Fruit fly (Drosophila melanogaster) whole organism, prepupa: ENCODE results near the gene CG8379.

ENCODE experiments used
- CG10631 ChIP-seq: fragments of 200-800 bp; sonication (Bioruptor generic); optimal IDR thresholded peaks from 2 replicates; lab custom pipeline; 2016; ENCODE audit warnings: missing biosample characterization, missing genetic modification characterization
- CG10669 ChIP-seq: fragments of 200-800 bp; sonication (Bioruptor generic); optimal IDR thresholded peaks from 3 replicates; lab custom pipeline; 2018; ENCODE audit warnings: missing biosample characterization, mild to moderate bottlenecking, missing genetic modification characterization, moderate library complexity
- CG11294 ChIP-seq: fragments of 200-800 bp; sonication (Bioruptor generic); IDR thresholded peaks from 2 replicates; pipeline ENCODE4 v1.3.6; 2022; ENCODE audit warnings: missing biosample characterization, missing genetic modification characterization
- CG11762 ChIP-seq: fragments of 200-800 bp; sonication (Bioruptor generic); optimal IDR thresholded peaks from 3 replicates; lab custom pipeline; 2016; ENCODE audit warnings: missing biosample characterization, missing genetic modification characterization; ENCODE audit not compliant: insufficient read depth
- CG11902 ChIP-seq: fragments of 200-800 bp; sonication (Bioruptor generic); optimal IDR thresholded peaks from 3 replicates; lab custom pipeline; 2016; ENCODE audit warnings: missing biosample characterization, missing genetic modification characterization
- CG1621 ChIP-seq: fragments of 200-800 bp; sonication (Bioruptor generic); optimal IDR thresholded peaks from 3 replicates; lab custom pipeline; 2018; ENCODE audit warnings: missing biosample characterization, mild to moderate bottlenecking, missing genetic modification characterization
- CG16779 ChIP-seq: fragments of 200-800 bp; sonication (Bioruptor generic); optimal IDR thresholded peaks from 3 replicates; lab custom pipeline; 2017; ENCODE audit warnings: missing biosample characterization, mild to moderate bottlenecking, missing genetic modification characterization
- CG3032 ChIP-seq: fragments of 200-800 bp; optimal IDR thresholded peaks from 2 replicates; lab custom pipeline; 2019; ENCODE audit warnings: missing biosample characterization, mild to moderate bottlenecking, missing genetic modification characterization, moderate library complexity
- CG31627 ChIP-seq: fragments of 200-800 bp; sonication (Bioruptor generic); optimal IDR thresholded peaks from 3 replicates; lab custom pipeline; 2016; ENCODE audit warnings: missing biosample characterization, missing genetic modification characterization
- CG32006 ChIP-seq: fragments of 200-800 bp; sonication (Bioruptor generic); optimal IDR thresholded peaks from 3 replicates; lab custom pipeline; 2017; ENCODE audit warnings: missing biosample characterization, mild to moderate bottlenecking, missing genetic modification characterization
- CG34406 ChIP-seq: fragments of 200-800 bp; sonication (Bioruptor generic); optimal IDR thresholded peaks from 3 replicates; lab custom pipeline; 2016; ENCODE audit warnings: missing biosample characterization, missing genetic modification characterization
- CG3919 ChIP-seq: fragments of 200-800 bp; sonication (Bioruptor generic); optimal IDR thresholded peaks from 3 replicates; lab custom pipeline; 2016; ENCODE audit warnings: missing biosample characterization, missing genetic modification characterization
- CG4318 ChIP-seq: fragments of 200-800 bp; sonication (Bioruptor generic); optimal IDR thresholded peaks from 3 replicates; lab custom pipeline; 2017; ENCODE audit warnings: missing biosample characterization, mild to moderate bottlenecking, missing genetic modification characterization
- CG6276 ChIP-seq: fragments of 200-800 bp; sonication (Bioruptor generic); optimal IDR thresholded peaks from 2 replicates; lab custom pipeline; 2017; ENCODE audit warnings: missing biosample characterization, mild to moderate bottlenecking, missing genetic modification characterization
- CG6854 ChIP-seq: fragments of 200-800 bp; sonication (Bioruptor generic); optimal IDR thresholded peaks from 2 replicates; lab custom pipeline; 2017; ENCODE audit warnings: missing biosample characterization, mild to moderate bottlenecking, missing genetic modification characterization
- CG7368 ChIP-seq: fragments of 200-800 bp; sonication (Bioruptor generic); optimal IDR thresholded peaks from 3 replicates; lab custom pipeline; 2016; ENCODE audit warnings: missing biosample characterization, missing genetic modification characterization
- CG8119 ChIP-seq: fragments of 200-800 bp; sonication (Bioruptor generic); IDR thresholded peaks from 3 replicates; pipeline ENCODE4 v1.3.6; 2022; ENCODE audit warnings: missing biosample characterization, missing genetic modification characterization
- CG8632 ChIP-seq: fragments of 200-800 bp; sonication (Bioruptor generic); optimal IDR thresholded peaks from 3 replicates; lab custom pipeline; 2016; ENCODE audit warnings: missing biosample characterization, missing genetic modification characterization
- CG9139 ChIP-seq: fragments of 200-800 bp; sonication (Bioruptor generic); optimal IDR thresholded peaks from 3 replicates; lab custom pipeline; 2017; ENCODE audit warnings: missing biosample characterization, mild to moderate bottlenecking, missing genetic modification characterization
- Eip75B ChIP-seq: fragments of 200-800 bp; sonication (Bioruptor generic); optimal IDR thresholded peaks from 3 replicates; lab custom pipeline; 2016; ENCODE audit warnings: missing biosample characterization, missing genetic modification characterization
- Ets96B ChIP-seq: fragments of 200-800 bp; optimal IDR thresholded peaks from 2 replicates; lab custom pipeline; 2019; ENCODE audit warnings: missing biosample characterization, mild to moderate bottlenecking, missing genetic modification characterization, moderate library complexity
- Hr38 ChIP-seq: sonication (Bioruptor generic); optimal IDR thresholded peaks from 2 replicates; lab custom pipeline; 2016; ENCODE audit warnings: missing biosample characterization, missing genetic modification characterization
- Hr4 ChIP-seq: fragments of 200-800 bp; sonication (Bioruptor generic); optimal IDR thresholded peaks from 3 replicates; lab custom pipeline; 2016; ENCODE audit warnings: missing biosample characterization, missing genetic modification characterization
- Lpt ChIP-seq: fragments of 200-800 bp; sonication (Bioruptor generic); optimal IDR thresholded peaks from 3 replicates; lab custom pipeline; 2016; ENCODE audit warnings: missing biosample characterization, missing genetic modification characterization
- Met ChIP-seq: fragments of 200-800 bp; sonication (Bioruptor generic); optimal IDR thresholded peaks from 3 replicates; lab custom pipeline; 2016; ENCODE audit warnings: missing biosample characterization, missing genetic modification characterization
- OdsH ChIP-seq: fragments of 200-800 bp; sonication (Bioruptor generic); optimal IDR thresholded peaks from 3 replicates; lab custom pipeline; 2016; ENCODE audit warnings: missing biosample characterization, missing genetic modification characterization
- Sox14 ChIP-seq: fragments of 200-800 bp; sonication (Bioruptor generic); optimal IDR thresholded peaks from 3 replicates; lab custom pipeline; 2016; ENCODE audit warnings: missing biosample characterization, missing genetic modification characterization
- cyc ChIP-seq: fragments of 200-800 bp; sonication (Bioruptor generic); optimal IDR thresholded peaks from 3 replicates; lab custom pipeline; 2016; ENCODE audit warnings: missing biosample characterization, missing genetic modification characterization
- dac ChIP-seq: fragments of 200-800 bp; sonication (Bioruptor generic); optimal IDR thresholded peaks from 2 replicates; lab custom pipeline; 2017; ENCODE audit warnings: missing biosample characterization, mild to moderate bottlenecking, missing genetic modification characterization
- dsx ChIP-seq: fragments of 200-800 bp; optimal IDR thresholded peaks from 3 replicates; lab custom pipeline; 2019; ENCODE audit warnings: missing biosample characterization, mild to moderate bottlenecking, missing genetic modification characterization, moderate library complexity; ENCODE audit not compliant: poor library complexity, severe bottlenecking
- eg ChIP-seq: fragments of 200-800 bp; sonication (Bioruptor generic); IDR thresholded peaks from 3 replicates; pipeline ENCODE4 v1.3.6; 2022; ENCODE audit warnings: missing biosample characterization, missing genetic modification characterization
- esn ChIP-seq: fragments of 200-800 bp; sonication (Bioruptor generic); optimal IDR thresholded peaks from 2 replicates; lab custom pipeline; 2016; ENCODE audit warnings: missing biosample characterization, mild to moderate bottlenecking, missing genetic modification characterization, moderate library complexity
- fd59A ChIP-seq: fragments of 200-800 bp; sonication (Bioruptor generic); optimal IDR thresholded peaks from 2 replicates; lab custom pipeline; 2017; ENCODE audit warnings: missing biosample characterization, mild to moderate bottlenecking, missing genetic modification characterization, missing genetic modification reagents
- fd85E ChIP-seq: fragments of 200-800 bp; sonication (Bioruptor generic); optimal IDR thresholded peaks from 3 replicates; lab custom pipeline; 2016; ENCODE audit warnings: missing biosample characterization, missing genetic modification characterization
- fkh ChIP-seq: fragments of 200-800 bp; sonication (Bioruptor generic); optimal IDR thresholded peaks from 3 replicates; lab custom pipeline; 2017; ENCODE audit warnings: missing biosample characterization, mild to moderate bottlenecking, missing genetic modification characterization, moderate library complexity
- lz ChIP-seq: fragments of 200-800 bp; sonication (Bioruptor generic); optimal IDR thresholded peaks from 3 replicates; lab custom pipeline; 2016; ENCODE audit warnings: missing biosample characterization, missing genetic modification characterization
- net ChIP-seq: fragments of 200-800 bp; sonication (Bioruptor generic); optimal IDR thresholded peaks from 3 replicates; lab custom pipeline; 2016; ENCODE audit warnings: missing biosample characterization, missing genetic modification characterization
- pdm3 ChIP-seq: fragments of 200-800 bp; sonication (Bioruptor generic); optimal IDR thresholded peaks from 3 replicates; lab custom pipeline; 2016; ENCODE audit warnings: missing biosample characterization, missing genetic modification characterization
- salr ChIP-seq, 2 experiments: fragments of 200-800 bp; sonication (Bioruptor generic); optimal IDR thresholded peaks; 3 replicates each; lab custom pipeline; 2016 to 2018; ENCODE audit warnings: missing biosample characterization in 2 of 2, missing genetic modification characterization in 2 of 2, mild to moderate bottlenecking in 1 of 2
- spab ChIP-seq: fragments of 200-800 bp; sonication (Bioruptor generic); optimal IDR thresholded peaks from 2 replicates; lab custom pipeline; 2017; ENCODE audit warnings: missing biosample characterization, mild to moderate bottlenecking, missing genetic modification characterization, missing genetic modification reagents
- ss ChIP-seq, 2 experiments: fragments of 200-800 bp; sonication (Bioruptor generic); optimal IDR thresholded peaks; 2 replicates in 1 of 2; 3 replicates in 1 of 2; lab custom pipeline; 2017 to 2018; ENCODE audit warnings: mild to moderate bottlenecking in 2 of 2, missing biosample characterization in 2 of 2, missing genetic modification characterization in 2 of 2, moderate library complexity in 1 of 2
- svp ChIP-seq: fragments of 200-800 bp; sonication (Bioruptor generic); peaks from one replicate; lab custom pipeline; 2016; ENCODE audit warnings: missing biosample characterization, missing genetic modification characterization
- vri ChIP-seq: fragments of 200-800 bp; sonication (Bioruptor generic); optimal IDR thresholded peaks from 3 replicates; lab custom pipeline; 2016; ENCODE audit warnings: missing biosample characterization, mild to moderate bottlenecking, missing genetic modification characterization

Gene CG8379

DNA sequence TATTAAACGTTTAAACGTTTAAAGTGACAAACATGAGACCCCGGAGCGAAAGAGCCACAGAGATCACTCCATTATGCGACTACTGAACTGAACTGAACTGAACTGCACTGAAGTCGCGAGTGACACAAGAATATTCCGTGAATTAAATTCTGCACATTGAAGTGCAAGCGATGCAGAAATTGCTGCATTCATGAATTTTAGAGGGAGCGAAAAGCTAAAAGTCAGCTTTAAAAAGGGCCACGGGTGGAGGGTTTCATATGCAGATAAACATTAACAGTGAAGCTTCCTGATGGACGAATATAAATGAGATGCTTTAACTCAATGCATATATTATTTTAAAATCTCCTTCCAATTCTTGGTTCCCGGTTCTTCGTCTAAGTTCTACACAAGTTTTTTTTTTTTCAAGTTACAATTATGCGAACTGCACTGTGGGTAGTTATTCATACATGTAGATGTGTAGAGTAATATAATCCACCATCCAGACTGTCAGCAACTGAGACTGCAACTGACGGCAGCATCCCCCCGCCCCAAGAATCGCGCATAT lies 23.0 kb downstream of the CG8379 start (continued):
- peak; percentile 66 for TF ChIP-seq pdm3
- TF ChIP-seq CG11294 = no peak
- peak in 1 of 2 experiments; percentile 55 for TF ChIP-seq ss (GFP tag; optimal IDR thresholded peaks at IDR 0.05; lab: Kevin White, UChicago)
- peak; percentile 52 for TF ChIP-seq CG34406 (GFP tag; lab: Kevin White, UChicago)
- peak; percentile 17 for TF ChIP-seq CG6276 (GFP tag; lab: Kevin White, UChicago)
- TF ChIP-seq dac (GFP tag; lab: Kevin White, UChicago) = peak; percentile 11
- peak; percentile 59 for TF ChIP-seq CG32006 (GFP tag; lab: Kevin White, UChicago)
- peak; percentile 42 for TF ChIP-seq Sox14 (GFP tag; lab: Kevin White, UChicago)
- TF ChIP-seq CG6854 (GFP tag; lab: Kevin White, UChicago) = no peak
- TF ChIP-seq CG31627 = peak; percentile 53
- TF ChIP-seq esn (GFP tag; lab: Kevin White, UChicago) = peak; percentile 55
- no peak for TF ChIP-seq CG7368 (GFP tag; lab: Kevin White, UChicago)
- TF ChIP-seq Hr38 (GFP tag; lab: Kevin White, UChicago) = no peak
- TF ChIP-seq dsx = peak; percentile 12
- TF ChIP-seq spab = peak; percentile 15
- peak; percentile 44 for TF ChIP-seq fd59A (GFP tag; lab: Kevin White, UChicago)
- TF ChIP-seq CG9139 (GFP tag; lab: Kevin White, UChicago) = no peak
- peak; percentile 70 for TF ChIP-seq Eip75B
- TF ChIP-seq eg (GFP tag; lab: Robert Waterston, UW) = peak; percentile 56; the same call in 1 of the 3 replicates

dm6 chr3R:8848190-8848589 lies 24.0 kb downstream of the CG8379 start:
- no peak for TF ChIP-seq CG3032
- no peak for TF ChIP-seq Lpt (GFP tag; lab: Kevin White, UChicago)
- TF ChIP-seq spab = no peak
- TF ChIP-seq CG34406 (GFP tag; lab: Kevin White, UChicago) = no peak
- TF ChIP-seq CG1621 = no peak
- TF ChIP-seq pdm3 = no peak
- TF ChIP-seq fkh = no peak
- TF ChIP-seq CG9139 (GFP tag; lab: Kevin White, UChicago) = no peak
- TF ChIP-seq CG16779 (tag; lab: Kevin White, UChicago) = no peak
- TF ChIP-seq CG32006 (GFP tag; lab: Kevin White, UChicago) = no peak
- TF ChIP-seq, all 60 proteins: peak for 0

dm6 chr3R:8849373-8850228 lies 25.4 kb downstream of the CG8379 start:
- TF ChIP-seq CG9139 (GFP tag; lab: Kevin White, UChicago) (peak; percentile 35), CG11762 (GFP tag; lab: Kevin White, UChicago) (peak; percentile 52), Hr4 (GFP tag; lab: Kevin White, UChicago) (peak; percentile 67), CG1621 (peak; percentile 59), lz (GFP tag; lab: Kevin White, UChicago) (peak; percentile 53), pdm3 (peak; percentile 59), CG8632 (peak; percentile 33), CG11902 (GFP tag; lab: Kevin White, UChicago) (peak; percentile 11), CG3919 (GFP tag; lab: Kevin White, UChicago) (peak; percentile 68), CG6854 (GFP tag; lab: Kevin White, UChicago) (no peak), CG7368 (GFP tag; lab: Kevin White, UChicago) (peak; percentile 35), dac (GFP tag; lab: Kevin White, UChicago) (peak; percentile 11), svp (GFP tag; lab: Kevin White, UChicago) (peak; percentile 83), fd85E (no peak), dsx (peak; percentile 42), CG10631 (GFP tag; lab: Kevin White, UChicago) (peak; percentile 61), CG3032 (peak; percentile 35), Sox14 (GFP tag; lab: Kevin White, UChicago) (peak; percentile 50), Hr38 (GFP tag; lab: Kevin White, UChicago) (no peak), Ets96B (tag; lab: Kevin White, UChicago) (peak; percentile 69), salr (GFP tag; optimal IDR thresholded peaks at IDR 0.05; lab: Kevin White, UChicago) (peak in 1 of 2 experiments; percentile 35), Lpt (GFP tag; lab: Kevin White, UChicago) (peak; percentile 55), Eip75B (peak; percentile 64), eg (GFP tag; lab: Robert Waterston, UW) (peak; percentile 74), CG8119 (GFP tag; lab: Robert Waterston, UW) (peak; percentile 70), Met (GFP tag; lab: Kevin White, UChicago) (peak; percentile 63), CG4318 (GFP tag; lab: Kevin White, UChicago) (peak; percentile 21), OdsH (GFP tag; lab: Kevin White, UChicago) (peak; percentile 54), vri (GFP tag; lab: Kevin White, UChicago) (no peak), cyc (peak; percentile 54), net (peak; percentile 58), CG10669 (peak; percentile 64)
